Fruit fly (Drosophila melanogaster): ENCODE data around the gene CG31204.

The CG31204 gene

DNA sequence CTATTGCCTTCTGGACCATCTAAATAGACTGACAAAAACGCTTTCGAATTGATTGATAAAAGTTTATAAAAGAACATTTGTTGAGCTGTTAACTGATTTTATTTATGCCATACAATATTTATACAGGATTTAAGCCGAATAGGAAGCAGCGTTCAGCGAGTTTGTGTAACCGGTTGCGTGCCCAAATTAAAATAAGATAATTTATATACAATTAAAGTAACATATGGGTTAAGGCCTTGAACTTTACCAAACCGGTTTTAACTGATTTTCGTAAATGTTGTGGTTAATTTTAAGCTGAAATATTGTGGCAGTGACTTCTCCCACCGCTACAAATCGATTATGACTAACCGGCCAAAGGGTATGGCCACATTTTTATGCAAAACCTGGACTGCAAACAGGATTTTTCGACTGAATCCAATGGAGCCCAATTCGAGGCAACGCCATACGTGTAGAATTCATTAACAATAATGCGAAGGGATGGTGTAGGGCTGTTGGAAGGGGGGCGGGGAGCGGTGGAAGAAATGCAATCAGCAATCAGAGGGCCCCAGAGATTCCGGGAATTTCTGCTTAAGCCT lies 16.4 kb upstream of the CG31204 start:
- no peak for TF ChIP-seq jim (GFP tag; optimal IDR thresholded peaks at IDR 0.05)
- TF ChIP-seq fru (GFP tag; optimal IDR thresholded peaks at IDR 0.05), result peak; percentile 36
- TF ChIP-seq rgr (GFP tag; optimal IDR thresholded peaks at IDR 0.05), result no peak
- no peak for TF ChIP-seq usp (GFP tag; optimal IDR thresholded peaks at IDR 0.05)
- no peak for TF ChIP-seq tai (GFP tag; optimal IDR thresholded peaks at IDR 0.05)
- no peak for TF ChIP-seq HLH106 (tag; optimal IDR thresholded peaks at IDR 0.05)
- peak; percentile 47 for TF ChIP-seq woc (GFP tag; optimal IDR thresholded peaks at IDR 0.05)
- peak; percentile 31 for TF ChIP-seq OdsH (GFP tag; optimal IDR thresholded peaks at IDR 0.05)
- TF ChIP-seq foxo (GFP tag; optimal IDR thresholded peaks at IDR 0.05), result peak in 1 of 2 experiments; percentile 29
- TF ChIP-seq ey (GFP tag; optimal IDR thresholded peaks at IDR 0.05), result peak; percentile 2
- peak; percentile 7 for TF ChIP-seq psq (GFP tag; optimal IDR thresholded peaks at IDR 0.05)

DNA sequence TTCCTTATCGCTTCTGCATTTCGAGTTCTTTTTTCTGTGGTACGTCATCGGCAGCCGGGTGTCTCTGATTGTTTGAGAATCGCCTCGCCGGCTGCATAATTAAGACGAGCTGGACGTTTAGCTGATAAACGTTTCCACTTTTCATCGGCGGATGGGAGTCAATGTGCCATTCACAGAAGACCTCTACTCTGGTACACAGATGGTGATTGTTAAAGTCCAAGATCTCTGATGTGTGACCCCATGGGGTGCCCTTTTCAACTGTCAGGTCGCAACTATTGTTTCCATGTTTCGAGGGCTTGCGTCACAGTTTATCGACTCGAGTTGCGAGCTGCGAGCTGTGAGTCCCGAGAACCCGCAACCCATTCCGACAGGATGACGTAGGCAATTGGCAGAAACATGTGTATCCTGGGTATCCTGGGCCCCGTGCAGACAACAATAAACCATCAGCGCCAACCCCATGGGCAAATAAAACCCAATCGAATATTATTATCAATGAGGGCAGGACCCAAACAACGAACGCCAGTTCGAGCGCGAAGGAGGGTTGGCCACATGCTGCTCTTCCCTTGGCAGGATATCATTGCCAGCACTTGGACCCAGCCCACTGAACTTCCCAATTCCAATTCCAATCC lies 13.8 kb upstream of the CG31204 start:
- no peak for TF ChIP-seq HLH106 (tag; optimal IDR thresholded peaks at IDR 0.05)
- no peak for TF ChIP-seq Rel (GFP tag; optimal IDR thresholded peaks at IDR 0.05)
- TF ChIP-seq Rel (tag; optimal IDR thresholded peaks at IDR 0.05), result peak; percentile 45
- no peak for TF ChIP-seq h (GFP tag; optimal IDR thresholded peaks at IDR 0.05)

DNA sequence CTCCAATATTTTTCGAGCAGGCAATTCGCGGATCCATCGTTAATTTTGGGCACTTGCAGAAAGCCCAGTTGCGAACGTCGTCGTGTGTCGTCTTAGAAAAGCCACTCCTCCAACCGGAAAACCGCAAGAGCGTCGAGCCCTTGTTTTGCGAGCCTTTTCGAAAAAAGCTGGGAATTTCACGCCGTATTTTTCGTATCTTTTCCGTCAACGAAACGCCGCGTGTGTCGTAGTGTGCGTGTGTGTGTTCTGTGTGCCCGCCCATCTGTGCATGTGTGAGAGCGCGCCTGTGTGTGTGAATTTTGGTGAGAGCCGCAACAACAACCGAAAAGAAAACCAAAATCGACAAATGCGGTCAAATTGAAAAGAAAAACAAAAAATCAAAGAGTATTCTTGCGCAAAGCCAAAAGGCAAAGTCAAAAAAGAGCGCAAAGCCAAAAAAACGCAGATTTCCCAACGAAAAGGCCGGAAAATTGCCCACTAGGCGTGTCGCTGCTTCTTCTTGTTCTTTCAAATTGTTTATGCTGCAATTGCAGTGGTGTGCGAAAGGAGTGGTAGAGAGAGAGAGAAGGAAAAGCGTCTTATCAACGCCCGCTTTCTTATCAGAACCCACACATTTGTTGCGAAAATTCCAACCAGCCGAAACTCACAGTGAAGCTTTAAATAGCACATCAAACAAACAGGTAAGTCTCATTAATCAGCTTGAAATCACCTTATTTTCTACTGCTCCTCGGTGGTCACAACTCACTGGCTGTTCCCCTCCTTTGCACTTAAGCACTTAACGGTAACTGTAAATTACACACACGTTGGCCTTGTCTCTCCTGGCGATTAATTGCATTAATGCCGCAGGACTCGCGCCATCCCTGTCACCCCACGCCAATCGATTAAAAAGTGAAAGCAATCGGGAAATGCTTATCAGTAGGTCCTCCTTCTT lies 12.2 kb upstream of the CG31204 start, which contains the start of gene PNPase:
TSS of gene PNPase (minus strand) at position 176 of the 931 bp plus-strand sequence.
- TF ChIP-seq Rel (GFP tag; optimal IDR thresholded peaks at IDR 0.05) (no peak), Rel (tag; optimal IDR thresholded peaks at IDR 0.05) (peak; percentile 26), foxo (GFP tag; optimal IDR thresholded peaks at IDR 0.05) (no peak), jim (GFP tag; optimal IDR thresholded peaks at IDR 0.05) (no peak), N (GFP tag; optimal IDR thresholded peaks at IDR 0.05) (no peak), Mio (GFP tag; optimal IDR thresholded peaks at IDR 0.05) (no peak), GATAd (GFP tag; optimal IDR thresholded peaks at IDR 0.05) (no peak), CG9705 (GFP tag; optimal IDR thresholded peaks at IDR 0.05) (no peak), Abd-B (GFP tag; optimal IDR thresholded peaks at IDR 0.05) (no peak), Sp1 (GFP tag; optimal IDR thresholded peaks at IDR 0.05) (peak; percentile 3), br (GFP tag; optimal IDR thresholded peaks at IDR 0.05) (no peak), Hr78 (GFP tag; optimal IDR thresholded peaks at IDR 0.05) (no peak), sv (GFP tag; optimal IDR thresholded peaks at IDR 0.05) (no peak), usp (GFP tag; optimal IDR thresholded peaks at IDR 0.05) (no peak), Vsx2 (GFP tag; optimal IDR thresholded peaks at IDR 0.05; ENCODE audit: partially characterized antibody) (no peak)

DNA sequence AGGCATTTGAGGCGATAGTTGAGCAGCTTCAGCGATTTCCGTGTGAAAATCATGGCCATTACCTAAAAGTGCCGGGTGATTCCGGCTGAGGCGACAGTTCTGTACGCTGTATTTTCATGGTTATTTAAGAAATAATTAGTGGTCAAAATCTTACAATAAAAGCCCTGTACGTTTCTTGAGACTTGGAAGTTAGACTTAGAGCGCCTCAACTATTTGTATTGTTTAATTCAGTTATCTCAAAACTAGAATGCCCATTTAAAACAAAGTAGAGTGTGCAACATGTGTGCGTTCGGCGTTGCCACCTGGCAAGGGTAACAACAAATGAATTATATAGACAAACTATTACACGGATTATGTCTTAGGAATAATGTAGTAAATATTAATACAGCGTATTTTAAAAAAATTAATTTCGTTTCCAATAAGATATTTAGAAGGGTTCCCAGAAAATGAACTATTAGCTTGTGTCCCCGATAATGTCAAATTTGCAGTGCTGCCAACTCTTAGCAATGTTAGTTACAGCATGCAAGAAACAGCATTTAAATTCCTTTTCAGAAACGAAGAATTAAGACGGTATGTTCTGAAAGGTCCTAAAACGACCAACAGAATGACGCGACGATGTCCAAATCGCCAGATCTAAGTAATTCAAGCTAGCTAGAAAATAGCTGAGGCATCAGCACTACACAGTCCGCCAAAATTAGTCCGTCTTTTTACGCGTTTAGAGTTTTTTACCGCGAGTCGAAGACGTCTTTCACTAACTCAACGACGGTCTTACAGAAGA lies 11.4 kb upstream of the CG31204 start, which contains the start of gene Gprk2:
TSS of gene Gprk2 (plus strand) at position 747 of the 778 bp plus-strand sequence.
- TF ChIP-seq CG32264 (GFP tag; optimal IDR thresholded peaks at IDR 0.05), result peak; percentile 100
- no peak for TF ChIP-seq Dif (GFP tag; optimal IDR thresholded peaks at IDR 0.05; ENCODE audit: partially characterized antibody)
- peak; percentile 100 for TF ChIP-seq ey (GFP tag; optimal IDR thresholded peaks at IDR 0.05)
- TF ChIP-seq N (GFP tag; optimal IDR thresholded peaks at IDR 0.05), result no peak
- peak; percentile 98 for TF ChIP-seq Mio (GFP tag; optimal IDR thresholded peaks at IDR 0.05)
- TF ChIP-seq Jra (GFP tag; optimal IDR thresholded peaks at IDR 0.05), result peak; percentile 99
- peak; percentile 100 for TF ChIP-seq sage (GFP tag; optimal IDR thresholded peaks at IDR 0.05)
- TF ChIP-seq CrebA (GFP tag; optimal IDR thresholded peaks at IDR 0.05; ENCODE audit: borderline replicate concordance), result no peak
- TF ChIP-seq br (GFP tag; optimal IDR thresholded peaks at IDR 0.05), result peak; percentile 100
- TF ChIP-seq pan (optimal IDR thresholded peaks at IDR 0.05), result no peak
- peak; percentile 100 for TF ChIP-seq fru (GFP tag; optimal IDR thresholded peaks at IDR 0.05)
- TF ChIP-seq GATAd (GFP tag; optimal IDR thresholded peaks at IDR 0.05), result peak; percentile 99
- TF ChIP-seq Hnf4 (GFP tag; optimal IDR thresholded peaks at IDR 0.05), result peak; percentile 100
- peak; percentile 100 for TF ChIP-seq foxo (GFP tag; optimal IDR thresholded peaks at IDR 0.05)
- peak; percentile 99 for TF ChIP-seq woc (GFP tag; optimal IDR thresholded peaks at IDR 0.05)
- TF ChIP-seq Hr78 (GFP tag; optimal IDR thresholded peaks at IDR 0.05), result no peak
- no peak for TF ChIP-seq dl (GFP tag; optimal IDR thresholded peaks at IDR 0.05; ENCODE audit: insufficient read depth in 1 of 2, partially characterized antibody in 2 of 2)
- no peak for TF ChIP-seq usp (GFP tag; optimal IDR thresholded peaks at IDR 0.05)
- TF ChIP-seq Hr83 (GFP tag; optimal IDR thresholded peaks at IDR 0.05; ENCODE audit: poor library complexity, severe bottlenecking), result peak; percentile 100
- TF ChIP-seq dmrt93B (GFP tag; optimal IDR thresholded peaks at IDR 0.05), result peak; percentile 100
- no peak for TF ChIP-seq lola (GFP tag; optimal IDR thresholded peaks at IDR 0.05)
- no peak for TF ChIP-seq Abd-B (GFP tag; optimal IDR thresholded peaks at IDR 0.05)
- TF ChIP-seq Rel (GFP tag; optimal IDR thresholded peaks at IDR 0.05), result peak; percentile 100
- peak; percentile 93 for TF ChIP-seq Rel (tag; optimal IDR thresholded peaks at IDR 0.05)
- TF ChIP-seq Myc (optimal IDR thresholded peaks at IDR 0.05), result peak; percentile 92
- TF ChIP-seq brk (GFP tag; optimal IDR thresholded peaks at IDR 0.05), result no peak
- peak; percentile 100 for TF ChIP-seq OdsH (GFP tag; optimal IDR thresholded peaks at IDR 0.05)
